Worm (Caenorhabditis elegans): ENCODE measurements around the gene ncs-4.
"Not testable (repeated sequence)": the region's sequence is repeated elsewhere in the genome, so short reads cannot be mapped to it uniquely, and the experiment has no call there.

The ncs-4 gene

ce11 chrX:10176295-10176694, at the start of gene ncs-4:
ncs-4 (plus strand) TSS chrX:10176521.
- TF ChIP-seq nhr-129 (tag; optimal IDR thresholded peaks at IDR 0.05) (peak; percentile 61), nhr-77 (tag; optimal IDR thresholded peaks at IDR 0.05) (no peak), sma-9 (GFP tag; optimal IDR thresholded peaks at IDR 0.05) (peak; percentile 53), sma-9 (tag; optimal IDR thresholded peaks at IDR 0.05) (no peak), F13H6.1 (tag; optimal IDR thresholded peaks at IDR 0.05) (peak; percentile 48)

ce11 chrX:10130159-10130558, 46.2 kb upstream of the ncs-4 start:
- TF ChIP-seq mab-5 (tag; optimal IDR thresholded peaks at IDR 0.05) (peak; percentile 75), sma-9 (GFP tag; optimal IDR thresholded peaks at IDR 0.05) (peak; percentile 39), sma-9 (tag; optimal IDR thresholded peaks at IDR 0.05) (no peak), nhr-129 (tag; optimal IDR thresholded peaks at IDR 0.05) (peak; percentile 1), nhr-21 (tag; optimal IDR thresholded peaks at IDR 0.05) (no peak), elt-1 (tag; optimal IDR thresholded peaks at IDR 0.05) (no peak), F13H6.1 (tag; optimal IDR thresholded peaks at IDR 0.05) (no peak)

ce11 chrX:10132546-10133032, 43.7 kb upstream of the ncs-4 start:
- TF ChIP-seq sem-4 (tag; optimal IDR thresholded peaks at IDR 0.05) (peak; percentile 32), lin-13 (GFP tag; optimal IDR thresholded peaks at IDR 0.05) (peak; percentile 62), C34F6.9 (tag; optimal IDR thresholded peaks at IDR 0.05) (peak; percentile 31), nhr-21 (tag; optimal IDR thresholded peaks at IDR 0.05) (peak; percentile 59), crh-2 (tag; optimal IDR thresholded peaks at IDR 0.05) (peak; percentile 74), ztf-4 (tag; optimal IDR thresholded peaks at IDR 0.05) (peak; percentile 14), F13H6.1 (tag; optimal IDR thresholded peaks at IDR 0.05) (peak; percentile 53), lsy-2 (tag; optimal IDR thresholded peaks at IDR 0.05) (peak in 1 of 2 experiments; percentile 37), sma-3 (GFP tag; optimal IDR thresholded peaks at IDR 0.05) (peak; percentile 60), nhr-129 (tag; optimal IDR thresholded peaks at IDR 0.05) (peak; percentile 54), fos-1 (tag; optimal IDR thresholded peaks at IDR 0.05) (peak; percentile 54), egl-27 (tag; optimal IDR thresholded peaks at IDR 0.05) (peak; percentile 54), unc-55 (GFP tag; optimal IDR thresholded peaks at IDR 0.05) (peak; percentile 76), sma-9 (GFP tag; optimal IDR thresholded peaks at IDR 0.05) (peak; percentile 79), nhr-11 (tag; optimal IDR thresholded peaks at IDR 0.05) (peak; percentile 19)
- not testable (repeated sequence) for TF ChIP-seq sma-9 (tag; optimal IDR thresholded peaks at IDR 0.05)

ce11 chrX:10133082-10133481, 43.2 kb upstream of the ncs-4 start, which contains the start of gene unc-58:
unc-58 (minus strand) TSS chrX:10133182.
- TF ChIP-seq nhr-11 (tag; optimal IDR thresholded peaks at IDR 0.05) (no peak), crh-2 (tag; optimal IDR thresholded peaks at IDR 0.05) (no peak), ztf-4 (tag; optimal IDR thresholded peaks at IDR 0.05) (no peak), nhr-21 (tag; optimal IDR thresholded peaks at IDR 0.05) (no peak), lsy-2 (tag; optimal IDR thresholded peaks at IDR 0.05) (no peak), gmeb-1 (tag; optimal IDR thresholded peaks at IDR 0.05) (no peak), nhr-77 (tag; optimal IDR thresholded peaks at IDR 0.05) (no peak), ztf-11 (tag; optimal IDR thresholded peaks at IDR 0.05) (no peak), unc-55 (GFP tag; optimal IDR thresholded peaks at IDR 0.05) (no peak), dmd-4 (tag; optimal IDR thresholded peaks at IDR 0.05) (no peak), nhr-6 (tag; optimal IDR thresholded peaks at IDR 0.05) (no peak), nhr-10 (tag; optimal IDR thresholded peaks at IDR 0.05) (no peak), nhr-25 (tag; optimal IDR thresholded peaks at IDR 0.05) (no peak), unc-39 (tag; optimal IDR thresholded peaks at IDR 0.05) (no peak), nhr-129 (tag; optimal IDR thresholded peaks at IDR 0.05) (no peak), zag-1 (tag; optimal IDR thresholded peaks at IDR 0.05) (no peak)

ce11 chrX:10138494-10138893, 37.8 kb upstream of the ncs-4 start, which contains the start of gene moc-1:
moc-1 (minus strand) TSS chrX:10138620.
- TF ChIP-seq lin-13 (GFP tag; optimal IDR thresholded peaks at IDR 0.05) (no peak), blmp-1 (tag; optimal IDR thresholded peaks at IDR 0.05; ENCODE audit: insufficient read depth) (no peak), crh-2 (tag; optimal IDR thresholded peaks at IDR 0.05) (no peak), nhr-12 (tag; optimal IDR thresholded peaks at IDR 0.05) (no peak), nhr-10 (tag; optimal IDR thresholded peaks at IDR 0.05) (no peak)

ce11 chrX:10141264-10141663, 35.1 kb upstream of the ncs-4 start:
- TF ChIP-seq ztf-11 (tag; optimal IDR thresholded peaks at IDR 0.05) = no peak
- TF ChIP-seq unc-39 (tag; optimal IDR thresholded peaks at IDR 0.05) = no peak
- TF ChIP-seq peb-1 (tag; optimal IDR thresholded peaks at IDR 0.05) = no peak
- TF ChIP-seq nhr-23 (tag; optimal IDR thresholded peaks at IDR 0.05) = no peak
- TF ChIP-seq blmp-1 (tag; optimal IDR thresholded peaks at IDR 0.05; ENCODE audit: insufficient read depth) = no peak
- TF ChIP-seq nhr-129 (tag; optimal IDR thresholded peaks at IDR 0.05) = no peak
- TF ChIP-seq mdl-1 (tag; optimal IDR thresholded peaks at IDR 0.05) = no peak
- TF ChIP-seq Y55F3AM.14 (GFP tag; optimal IDR thresholded peaks at IDR 0.05) = no peak
- no peak for TF ChIP-seq nhr-11 (tag; optimal IDR thresholded peaks at IDR 0.05)
- no peak for TF ChIP-seq unc-62 (GFP tag; optimal IDR thresholded peaks at IDR 0.05)
- TF ChIP-seq snpc-4 (tag; optimal IDR thresholded peaks at IDR 0.05) = no peak
- no peak for TF ChIP-seq R02D3.7 (tag; optimal IDR thresholded peaks at IDR 0.05)
- no peak for TF ChIP-seq fos-1 (tag; optimal IDR thresholded peaks at IDR 0.05)
- TF ChIP-seq sma-3 (GFP tag; optimal IDR thresholded peaks at IDR 0.05) = no peak
- TF ChIP-seq nhr-12 (tag; optimal IDR thresholded peaks at IDR 0.05) = no peak
- no peak for TF ChIP-seq nhr-10 (tag; optimal IDR thresholded peaks at IDR 0.05)
- no peak for TF ChIP-seq lin-11 (tag; optimal IDR thresholded peaks at IDR 0.05)
- TF ChIP-seq F13H6.1 (tag; optimal IDR thresholded peaks at IDR 0.05) = no peak

Data from whole organism, L2 larva.